Fruit fly (Drosophila melanogaster): ENCODE measurements around the gene AP-1gamma.

Gene AP-1gamma

DNA sequence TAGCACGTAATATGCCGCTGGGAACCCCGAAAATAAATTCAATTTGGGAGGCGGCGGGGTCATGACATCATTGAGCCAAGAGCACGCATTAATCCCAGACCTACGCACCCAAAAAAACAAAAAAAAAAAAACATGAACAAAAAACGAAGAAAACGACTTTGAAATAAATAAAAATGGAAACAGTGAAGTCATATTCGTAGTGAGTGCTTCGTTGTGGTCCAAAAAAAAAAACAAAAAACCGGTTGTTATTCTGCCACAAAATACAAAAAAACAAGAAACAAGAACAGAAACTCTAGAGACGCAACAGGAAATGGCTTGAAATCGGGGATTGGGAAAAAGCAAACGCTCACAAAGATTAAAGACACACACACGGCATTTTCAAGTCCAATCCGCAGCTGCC lies 30.9 kb upstream of the AP-1gamma start:
- TF ChIP-seq Dif (GFP tag; optimal IDR thresholded peaks at IDR 0.05; ENCODE audit: partially characterized antibody) (no peak), Rel (GFP tag; optimal IDR thresholded peaks at IDR 0.05) (no peak), Rel (tag; optimal IDR thresholded peaks at IDR 0.05) (peak; percentile 69), Mio (GFP tag; optimal IDR thresholded peaks at IDR 0.05) (no peak)

- no peak for TF ChIP-seq woc (GFP tag; optimal IDR thresholded peaks at IDR 0.05)
- no peak for TF ChIP-seq usp (GFP tag; optimal IDR thresholded peaks at IDR 0.05)
- TF ChIP-seq GATAd (GFP tag; optimal IDR thresholded peaks at IDR 0.05): no peak
- TF ChIP-seq N (GFP tag; optimal IDR thresholded peaks at IDR 0.05): no peak
- TF ChIP-seq OdsH (GFP tag; optimal IDR thresholded peaks at IDR 0.05): no peak
- no peak for TF ChIP-seq Myc (optimal IDR thresholded peaks at IDR 0.05)
- TF ChIP-seq Rel (GFP tag; optimal IDR thresholded peaks at IDR 0.05): no peak
- TF ChIP-seq Rel (tag; optimal IDR thresholded peaks at IDR 0.05): peak; percentile 42
- TF ChIP-seq Sp1 (GFP tag; optimal IDR thresholded peaks at IDR 0.05): peak; percentile 43
- peak; percentile 40 for TF ChIP-seq rgr (GFP tag; optimal IDR thresholded peaks at IDR 0.05)
- peak; percentile 23 for TF ChIP-seq Jra (GFP tag; optimal IDR thresholded peaks at IDR 0.05)
- TF ChIP-seq tai (GFP tag; optimal IDR thresholded peaks at IDR 0.05): no peak
- TF ChIP-seq ey (GFP tag; optimal IDR thresholded peaks at IDR 0.05): no peak
- TF ChIP-seq Hr83 (GFP tag; optimal IDR thresholded peaks at IDR 0.05; ENCODE audit: poor library complexity, severe bottlenecking): peak; percentile 56
- no peak for TF ChIP-seq dsf (GFP tag; optimal IDR thresholded peaks at IDR 0.05; ENCODE audit: borderline replicate concordance)
- TF ChIP-seq dl (GFP tag; optimal IDR thresholded peaks at IDR 0.05; ENCODE audit: insufficient read depth in 1 of 2, partially characterized antibody in 2 of 2): no peak
- no peak for TF ChIP-seq Vsx2 (GFP tag; optimal IDR thresholded peaks at IDR 0.05; ENCODE audit: partially characterized antibody)
- TF ChIP-seq CG32264 (GFP tag; optimal IDR thresholded peaks at IDR 0.05): no peak
- TF ChIP-seq Dif (GFP tag; optimal IDR thresholded peaks at IDR 0.05; ENCODE audit: partially characterized antibody): peak; percentile 59
- TF ChIP-seq Hnf4 (GFP tag; optimal IDR thresholded peaks at IDR 0.05): no peak
- no peak for TF ChIP-seq foxo (GFP tag; optimal IDR thresholded peaks at IDR 0.05)
- no peak for TF ChIP-seq psq (GFP tag; optimal IDR thresholded peaks at IDR 0.05)
- TF ChIP-seq br (GFP tag; optimal IDR thresholded peaks at IDR 0.05): peak; percentile 29
- no peak for TF ChIP-seq CG9705 (GFP tag; optimal IDR thresholded peaks at IDR 0.05)
- peak; percentile 39 for TF ChIP-seq fru (GFP tag; optimal IDR thresholded peaks at IDR 0.05)
- no peak for TF ChIP-seq sage (GFP tag; optimal IDR thresholded peaks at IDR 0.05)
- peak; percentile 9 for TF ChIP-seq HLH106 (tag; optimal IDR thresholded peaks at IDR 0.05)
- no peak for TF ChIP-seq lola (GFP tag; optimal IDR thresholded peaks at IDR 0.05)
- TF ChIP-seq h (GFP tag; optimal IDR thresholded peaks at IDR 0.05): peak; percentile 52
- TF ChIP-seq Mio (GFP tag; optimal IDR thresholded peaks at IDR 0.05): no peak
These were observed 30.2 kb upstream of the AP-1gamma start, which contains the start of gene CG44325 for dm6 chrX:9078263-9078662. TSS of gene CG44325 (minus strand) at chrX:9078499.

DNA sequence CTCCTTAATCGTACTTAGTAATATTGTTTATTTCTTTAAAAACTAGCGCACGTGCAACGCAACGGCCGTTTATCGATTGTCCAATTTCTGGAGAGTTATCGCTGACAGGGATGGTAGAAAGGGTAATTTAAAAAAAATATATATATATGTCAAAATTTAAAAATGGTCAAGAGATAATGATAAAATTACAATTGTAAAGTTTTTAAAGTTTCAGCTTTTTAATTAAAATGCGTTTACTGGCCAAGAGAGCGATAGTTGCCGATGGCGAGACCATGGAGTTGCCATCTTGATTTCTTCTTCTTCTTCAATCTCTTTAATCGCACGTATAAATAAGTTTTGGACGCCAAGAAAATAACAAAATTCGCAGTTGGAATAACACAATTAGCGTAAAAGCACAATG lies 27.5 kb upstream of the AP-1gamma start, which contains the start of the genes CG7246 and HP1b:
CG7246 (minus strand) TSS at position 96 of the 400 bp plus-strand sequence.
HP1b (plus strand) TSS at position 102 of the 400 bp plus-strand sequence.
- peak; percentile 32 for TF ChIP-seq dmrt93B (GFP tag; optimal IDR thresholded peaks at IDR 0.05)
- no peak for TF ChIP-seq jim (GFP tag; optimal IDR thresholded peaks at IDR 0.05)
- TF ChIP-seq br (GFP tag; optimal IDR thresholded peaks at IDR 0.05): peak; percentile 49
- no peak for TF ChIP-seq usp (GFP tag; optimal IDR thresholded peaks at IDR 0.05)
- peak; percentile 57 for TF ChIP-seq woc (GFP tag; optimal IDR thresholded peaks at IDR 0.05)
- TF ChIP-seq h (GFP tag; optimal IDR thresholded peaks at IDR 0.05): peak; percentile 78
- no peak for TF ChIP-seq brk (GFP tag; optimal IDR thresholded peaks at IDR 0.05)
- no peak for TF ChIP-seq Vsx2 (GFP tag; optimal IDR thresholded peaks at IDR 0.05; ENCODE audit: partially characterized antibody)
- TF ChIP-seq Dfd (GFP tag; optimal IDR thresholded peaks at IDR 0.05): no peak
- peak; percentile 76 for TF ChIP-seq Hnf4 (GFP tag; optimal IDR thresholded peaks at IDR 0.05)
- no peak for TF ChIP-seq Hr78 (GFP tag; optimal IDR thresholded peaks at IDR 0.05)
- TF ChIP-seq psq (GFP tag; optimal IDR thresholded peaks at IDR 0.05): peak; percentile 60
- TF ChIP-seq lola (GFP tag; optimal IDR thresholded peaks at IDR 0.05): no peak
- TF ChIP-seq GATAd (GFP tag; optimal IDR thresholded peaks at IDR 0.05): no peak
- no peak for TF ChIP-seq CrebA (GFP tag; optimal IDR thresholded peaks at IDR 0.05; ENCODE audit: borderline replicate concordance)
- peak; percentile 28 for TF ChIP-seq dsf (GFP tag; optimal IDR thresholded peaks at IDR 0.05; ENCODE audit: borderline replicate concordance)
- no peak for TF ChIP-seq Hr83 (GFP tag; optimal IDR thresholded peaks at IDR 0.05; ENCODE audit: poor library complexity, severe bottlenecking)
- TF ChIP-seq sage (GFP tag; optimal IDR thresholded peaks at IDR 0.05): peak; percentile 70
- peak; percentile 76 for TF ChIP-seq fru (GFP tag; optimal IDR thresholded peaks at IDR 0.05)
- peak; percentile 26 for TF ChIP-seq CG32264 (GFP tag; optimal IDR thresholded peaks at IDR 0.05)
- no peak for TF ChIP-seq Rel (GFP tag; optimal IDR thresholded peaks at IDR 0.05)
- TF ChIP-seq Rel (tag; optimal IDR thresholded peaks at IDR 0.05): peak; percentile 41
- TF ChIP-seq Dif (GFP tag; optimal IDR thresholded peaks at IDR 0.05; ENCODE audit: partially characterized antibody): no peak
- TF ChIP-seq Myc (optimal IDR thresholded peaks at IDR 0.05): no peak
- TF ChIP-seq Sp1 (GFP tag; optimal IDR thresholded peaks at IDR 0.05): peak; percentile 69
- no peak for TF ChIP-seq Mio (GFP tag; optimal IDR thresholded peaks at IDR 0.05)
- no peak for TF ChIP-seq tai (GFP tag; optimal IDR thresholded peaks at IDR 0.05)
- TF ChIP-seq dl (GFP tag; optimal IDR thresholded peaks at IDR 0.05; ENCODE audit: insufficient read depth in 1 of 2, partially characterized antibody in 2 of 2): no peak
- TF ChIP-seq sv (GFP tag; optimal IDR thresholded peaks at IDR 0.05): peak; percentile 57
- TF ChIP-seq ey (GFP tag; optimal IDR thresholded peaks at IDR 0.05): peak; percentile 52
- no peak for TF ChIP-seq Abd-B (GFP tag; optimal IDR thresholded peaks at IDR 0.05)
- no peak for TF ChIP-seq N (GFP tag; optimal IDR thresholded peaks at IDR 0.05)
- peak; percentile 6 for TF ChIP-seq Jra (GFP tag; optimal IDR thresholded peaks at IDR 0.05)
- TF ChIP-seq foxo (GFP tag; optimal IDR thresholded peaks at IDR 0.05): peak in 1 of 2 experiments; percentile 86
- TF ChIP-seq OdsH (GFP tag; optimal IDR thresholded peaks at IDR 0.05): peak; percentile 67
- TF ChIP-seq HLH106 (tag; optimal IDR thresholded peaks at IDR 0.05): peak; percentile 80
- no peak for TF ChIP-seq pan (optimal IDR thresholded peaks at IDR 0.05)
- TF ChIP-seq rgr (GFP tag; optimal IDR thresholded peaks at IDR 0.05): peak; percentile 78
- TF ChIP-seq CG9705 (GFP tag; optimal IDR thresholded peaks at IDR 0.05): peak; percentile 34

Data from whole organism, wandering third instar larva.